Worm (Caenorhabditis elegans) whole organism, young adult: ENCODE measurements around the gene cest-8.

Source experiments
- nfya-1 ChIP-seq: sonication (generic microtip); optimal IDR thresholded peaks from 2 replicates; lab custom pipeline; 2017; ENCODE audit warnings: antibody characterized with exemption, missing compliant biosample characterization, missing genetic modification characterization, borderline replicate concordance; ENCODE audit not compliant: insufficient read depth
- nfyb-1 ChIP-seq: fragments of 200-800 bp; sonication (Bioruptor generic); IDR thresholded peaks from 2 replicates; pipeline ENCODE4 v1.3.6; 2022; ENCODE audit warnings: missing genetic modification reagents, missing genetic modification characterization, missing compliant biosample characterization
- somi-1 ChIP-seq: fragments of 200-800 bp; sonication (Bioruptor generic); optimal IDR thresholded peaks from 2 replicates; lab custom pipeline; 2018; ENCODE audit warnings: mild to moderate bottlenecking, missing genetic modification characterization, missing compliant biosample characterization
- unc-62 ChIP-seq: fragments of 150-350 bp; optimal IDR thresholded peaks from 2 replicates; lab custom pipeline; 2014; ENCODE audit warnings: missing biosample characterization, missing genetic modification reagents, missing genetic modification characterization

- no peak for TF ChIP-seq nfyb-1 (GFP tag; lab: Robert Waterston, UW)
- TF ChIP-seq nfya-1 = no peak
- no peak for TF ChIP-seq somi-1 (GFP tag; lab: Kevin White, UChicago)
- no peak for TF ChIP-seq unc-62 (GFP tag; lab: Kevin White, UChicago)
Observed at ce11 chrX:12207078-12207477, 12.4 kb upstream of the cest-8 start.
